Worm (Caenorhabditis elegans) whole organism, L2 larva: ENCODE data around the gene Y71H2AR.2.

Experiments
- C34F6.9 ChIP-seq: fragments of 150-350 bp; optimal IDR thresholded peaks from 2 replicates; lab custom pipeline; 2014; ENCODE audit warnings: missing biosample characterization, missing genetic modification characterization
- F13H6.1 ChIP-seq: sonication (generic microtip); optimal IDR thresholded peaks from 2 replicates; lab custom pipeline; 2016; ENCODE audit warnings: missing genetic modification characterization, missing compliant biosample characterization
- Y55F3AM.14 ChIP-seq: fragments of 200-800 bp; sonication (Bioruptor generic); optimal IDR thresholded peaks from 2 replicates; lab custom pipeline; 2018; ENCODE audit warnings: mild to moderate bottlenecking, missing genetic modification characterization, missing compliant biosample characterization
- ZK546.5 ChIP-seq: sonication (generic microtip); optimal IDR thresholded peaks from 2 replicates; lab custom pipeline; 2017; ENCODE audit warnings: missing biosample characterization, missing genetic modification characterization
- alr-1 ChIP-seq: fragments of 150-350 bp; optimal IDR thresholded peaks from 2 replicates; lab custom pipeline; 2014; ENCODE audit warnings: missing biosample characterization, missing genetic modification characterization
- aly-2 ChIP-seq: fragments of 150-350 bp; optimal IDR thresholded peaks from 2 replicates; lab custom pipeline; 2014; ENCODE audit warnings: missing biosample characterization, missing genetic modification characterization
- blmp-1 ChIP-seq: sonication (generic microtip); optimal IDR thresholded peaks from 2 replicates; lab custom pipeline; 2017; ENCODE audit warnings: missing genetic modification characterization, mild to moderate bottlenecking, missing compliant biosample characterization, antibody characterized with exemption, moderate library complexity; ENCODE audit not compliant: insufficient read depth
- ceh-16 ChIP-seq: fragments of 150-350 bp; optimal IDR thresholded peaks from 2 replicates; lab custom pipeline; 2014; ENCODE audit warnings: missing biosample characterization, missing genetic modification characterization
- ceh-82 ChIP-seq: fragments of 150-350 bp; optimal IDR thresholded peaks from 2 replicates; lab custom pipeline; 2014; ENCODE audit warnings: missing biosample characterization, missing genetic modification characterization
- crh-2 ChIP-seq: sonication (generic microtip); optimal IDR thresholded peaks from 2 replicates; lab custom pipeline; 2017; ENCODE audit warnings: missing biosample characterization, missing genetic modification characterization
- dmd-4 ChIP-seq: sonication (generic microtip); optimal IDR thresholded peaks from 2 replicates; lab custom pipeline; 2017; ENCODE audit warnings: missing biosample characterization, missing genetic modification characterization
- egl-27 ChIP-seq: sonication (generic microtip); optimal IDR thresholded peaks from 3 replicates; lab custom pipeline; 2017; ENCODE audit warnings: missing biosample characterization, missing genetic modification reagents, missing genetic modification characterization
- fos-1 ChIP-seq: fragments of 150-350 bp; optimal IDR thresholded peaks from 2 replicates; lab custom pipeline; 2014; ENCODE audit warnings: missing biosample characterization, missing genetic modification characterization
- lin-11 ChIP-seq: fragments of 150-350 bp; sonication (generic microtip); optimal IDR thresholded peaks from 2 replicates; lab custom pipeline; 2014; ENCODE audit warnings: missing biosample characterization, missing genetic modification characterization, inconsistent platforms, mixed read lengths
- lin-13 ChIP-seq: fragments of 150-350 bp; optimal IDR thresholded peaks from 2 replicates; lab custom pipeline; 2014; ENCODE audit warnings: missing biosample characterization, missing genetic modification reagents, missing genetic modification characterization
- mab-5 ChIP-seq: fragments of 150-350 bp; optimal IDR thresholded peaks from 2 replicates; lab custom pipeline; 2014; ENCODE audit warnings: missing biosample characterization, missing genetic modification characterization
- mbf-1 ChIP-seq: sonication (generic microtip); optimal IDR thresholded peaks from 2 replicates; lab custom pipeline; 2017; ENCODE audit warnings: missing biosample characterization, missing genetic modification characterization
- mdl-1 ChIP-seq, 2 experiments: fragments of 150-350 bp in 1 of 2; sonication (generic microtip) in 1 of 2; optimal IDR thresholded peaks; 2 replicates each; lab custom pipeline; 2017; ENCODE audit warnings: missing biosample characterization in 2 of 2, missing genetic modification characterization in 2 of 2
- nhr-10 ChIP-seq: sonication (generic microtip); optimal IDR thresholded peaks from 2 replicates; lab custom pipeline; 2017; ENCODE audit warnings: missing biosample characterization, missing genetic modification characterization
- nhr-11 ChIP-seq: fragments of 150-350 bp; optimal IDR thresholded peaks from 2 replicates; lab custom pipeline; 2014; ENCODE audit warnings: missing biosample characterization, missing genetic modification characterization
- nhr-12 ChIP-seq: fragments of 150-350 bp; optimal IDR thresholded peaks from 2 replicates; lab custom pipeline; 2014; ENCODE audit warnings: missing biosample characterization, missing genetic modification characterization
- nhr-129 ChIP-seq: fragments of 150-350 bp; optimal IDR thresholded peaks from 2 replicates; lab custom pipeline; 2014; ENCODE audit warnings: missing biosample characterization, missing genetic modification characterization
- nhr-21 ChIP-seq: fragments of 150-350 bp; optimal IDR thresholded peaks from 2 replicates; lab custom pipeline; 2014; ENCODE audit warnings: missing biosample characterization, missing genetic modification characterization
- nhr-23 ChIP-seq: fragments of 150-350 bp; optimal IDR thresholded peaks from 2 replicates; lab custom pipeline; 2014; ENCODE audit warnings: missing biosample characterization, missing genetic modification reagents, missing genetic modification characterization
- nhr-25 ChIP-seq: fragments of 150-350 bp; sonication (generic microtip); optimal IDR thresholded peaks from 3 replicates; lab custom pipeline; 2014; ENCODE audit warnings: missing biosample characterization, missing genetic modification characterization
- nhr-77 ChIP-seq: fragments of 150-350 bp; optimal IDR thresholded peaks from 2 replicates; lab custom pipeline; 2014; ENCODE audit warnings: missing biosample characterization, missing genetic modification characterization
- peb-1 ChIP-seq: fragments of 150-350 bp; optimal IDR thresholded peaks from 2 replicates; lab custom pipeline; 2014; ENCODE audit warnings: missing biosample characterization, missing genetic modification characterization
- sem-4 ChIP-seq: fragments of 150-350 bp; optimal IDR thresholded peaks from 2 replicates; lab custom pipeline; 2014; ENCODE audit warnings: missing biosample characterization, missing genetic modification reagents, missing genetic modification characterization
- sma-3 ChIP-seq: sonication (generic microtip); optimal IDR thresholded peaks from 2 replicates; lab custom pipeline; 2016; ENCODE audit warnings: missing genetic modification reagents, missing genetic modification characterization, missing compliant biosample characterization
- sma-9 ChIP-seq, 2 experiments: fragments of 150-350 bp in 1 of 2; sonication (generic microtip) in 1 of 2; optimal IDR thresholded peaks; 2 replicates each; lab custom pipeline; 2014 to 2016; ENCODE audit warnings: missing genetic modification characterization in 2 of 2, mild to moderate bottlenecking in 1 of 2, missing biosample characterization in 1 of 2, missing compliant biosample characterization in 1 of 2, missing genetic modification reagents in 1 of 2, moderate library complexity in 1 of 2
- snpc-4 ChIP-seq: fragments of 150-350 bp; optimal IDR thresholded peaks from 2 replicates; lab custom pipeline; 2014; ENCODE audit warnings: missing biosample characterization, missing genetic modification characterization
- unc-39 ChIP-seq: fragments of 150-350 bp; optimal IDR thresholded peaks from 2 replicates; lab custom pipeline; 2014; ENCODE audit warnings: missing biosample characterization, missing genetic modification characterization
- ztf-11 ChIP-seq: sonication (generic microtip); optimal IDR thresholded peaks from 2 replicates; lab custom pipeline; 2017; ENCODE audit warnings: missing biosample characterization, missing genetic modification characterization
- ztf-4 ChIP-seq: fragments of 150-350 bp; optimal IDR thresholded peaks from 2 replicates; lab custom pipeline; 2014; ENCODE audit warnings: missing biosample characterization, missing genetic modification characterization

Y71H2AR.2 gene

DNA sequence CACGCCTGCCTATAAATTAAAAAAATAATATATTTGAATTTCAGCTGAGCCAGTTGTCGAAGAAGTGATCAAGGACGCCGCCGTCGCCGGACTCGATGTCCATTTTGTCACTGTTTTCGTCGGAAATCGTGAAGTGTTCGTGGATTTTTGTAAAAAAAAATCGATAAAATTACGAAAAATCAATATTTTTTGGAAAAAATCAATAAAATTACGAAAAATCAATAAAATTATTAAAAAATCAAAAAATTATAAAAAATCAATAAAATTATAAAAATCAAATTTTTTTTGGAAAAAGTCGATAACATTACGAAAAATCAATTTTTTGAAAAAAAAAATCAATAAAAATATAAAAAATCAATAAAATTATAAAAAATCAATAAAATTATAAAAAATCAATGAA, 5.7 kb downstream of the Y71H2AR.2 start:
- TF ChIP-seq unc-39 (tag; lab: Kevin White, UChicago) (no peak), C34F6.9 (tag; lab: Kevin White, UChicago) (no peak), ZK546.5 (tag; lab: Kevin White, UChicago) (no peak), ceh-82 (tag; lab: Kevin White, UChicago) (no peak), blmp-1 (tag; lab: Kevin White, UChicago) (no peak), alr-1 (no peak), lin-13 (GFP tag; lab: Kevin White, UChicago) (no peak), nhr-129 (no peak)
- TF ChIP-seq, all 48 proteins: peak for 0

DNA sequence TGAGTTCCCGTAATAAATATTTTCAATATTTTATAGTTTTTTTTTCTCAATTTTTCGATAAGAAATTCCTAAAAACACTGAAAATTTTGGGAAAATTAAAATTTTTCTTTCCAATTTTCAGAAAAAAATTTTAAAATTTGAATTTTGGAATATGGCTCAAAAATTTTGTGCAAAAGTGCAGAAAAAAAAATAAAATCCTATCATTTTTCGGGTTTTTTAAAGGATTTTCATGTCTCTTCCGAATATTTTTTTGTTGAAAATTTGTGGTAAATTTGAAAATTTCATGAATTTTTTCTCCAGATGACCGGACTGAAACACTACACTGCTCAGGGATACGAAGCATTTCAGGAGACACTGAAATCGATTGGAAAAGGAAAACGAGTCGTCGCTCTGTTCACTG, 6.4 kb downstream of the Y71H2AR.2 start, which contains the start of gene txdc-17:
Gene txdc-17 (plus strand): TSS at position 301 of the 400 bp plus-strand sequence.
- TF ChIP-seq sma-9 (GFP tag; optimal IDR thresholded peaks at IDR 0.05; lab: Kevin White, UChicago): no peak
- TF ChIP-seq sma-9 (tag; optimal IDR thresholded peaks at IDR 0.05; lab: Kevin White, UChicago): no peak
- no peak for TF ChIP-seq ceh-16 (tag; lab: Kevin White, UChicago)
- TF ChIP-seq ceh-82 (tag; lab: Kevin White, UChicago): no peak
- TF ChIP-seq F13H6.1: no peak
- TF ChIP-seq nhr-11 (tag; lab: Kevin White, UChicago): no peak
- TF ChIP-seq mdl-1 (tag; optimal IDR thresholded peaks at IDR 0.05; lab: Kevin White, UChicago): no peak
- TF ChIP-seq nhr-10: no peak
- TF ChIP-seq nhr-21 (tag; lab: Kevin White, UChicago): no peak
- TF ChIP-seq nhr-77 (tag; lab: Kevin White, UChicago): no peak
- TF ChIP-seq snpc-4 (tag; lab: Kevin White, UChicago): no peak
- TF ChIP-seq mab-5 (tag; lab: Kevin White, UChicago): no peak
- no peak for TF ChIP-seq egl-27 (tag; lab: Kevin White, UChicago)

DNA sequence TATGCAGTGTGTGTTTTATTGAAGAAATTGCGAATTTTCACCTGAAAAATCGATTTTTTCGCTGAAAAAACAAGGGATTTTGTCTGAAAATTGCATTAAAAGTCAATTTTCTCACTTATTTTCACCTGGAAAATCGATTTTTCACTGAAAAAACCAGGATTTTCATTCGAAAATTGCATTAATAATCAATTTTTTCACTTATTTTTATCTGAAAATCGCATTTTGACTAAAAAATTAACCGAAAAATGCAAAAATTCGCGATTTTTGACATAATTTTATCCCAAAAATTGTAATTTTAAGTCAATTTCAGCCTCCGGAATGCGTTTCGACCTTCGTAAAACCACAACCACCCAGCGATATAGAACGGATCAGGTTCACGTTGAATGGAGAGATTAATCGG, 8.2 kb downstream of the Y71H2AR.2 start, which contains the start of gene Y71H2AM.29:
Gene Y71H2AM.29 (plus strand): TSS at position 301 of the 400 bp plus-strand sequence.
- TF ChIP-seq ceh-82 (tag; lab: Kevin White, UChicago): no peak
- no peak for TF ChIP-seq mbf-1 (tag; lab: Kevin White, UChicago)
- no peak for TF ChIP-seq fos-1 (tag; lab: Kevin White, UChicago)
- no peak for TF ChIP-seq lin-11 (tag; lab: Kevin White, UChicago)
- no peak for TF ChIP-seq egl-27 (tag; lab: Kevin White, UChicago)
- TF ChIP-seq aly-2 (tag; lab: Kevin White, UChicago): no peak
- TF ChIP-seq C34F6.9 (tag; lab: Kevin White, UChicago): no peak
- TF ChIP-seq dmd-4 (tag; lab: Kevin White, UChicago): no peak
- no peak for TF ChIP-seq Y55F3AM.14 (GFP tag; lab: Kevin White, UChicago)
- no peak for TF ChIP-seq mab-5 (tag; lab: Kevin White, UChicago)
- TF ChIP-seq nhr-10: no peak

DNA sequence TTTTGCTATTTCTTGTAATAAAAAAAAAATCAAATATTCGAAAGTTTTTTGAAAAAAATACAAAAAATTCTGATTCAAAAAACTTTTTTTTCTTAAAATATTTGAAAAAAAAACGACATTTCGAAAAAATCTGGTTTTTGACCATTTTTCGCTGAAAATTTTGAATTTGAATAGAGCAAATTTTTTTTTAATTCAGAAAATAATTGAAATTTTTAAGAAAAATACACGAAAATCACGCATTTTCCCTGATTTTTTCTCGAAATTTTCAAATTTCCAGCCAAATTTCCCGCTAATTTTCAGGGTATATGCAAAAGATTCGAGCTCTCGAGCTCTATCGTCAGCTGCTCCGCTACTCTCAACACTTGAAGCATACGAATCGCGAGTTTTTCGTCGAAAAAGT, 14.0 kb downstream of the Y71H2AR.2 start, which contains the start of gene Y71H2AM.1:
Gene Y71H2AM.1 (plus strand): TSS at position 301 of the 400 bp plus-strand sequence.
- TF ChIP-seq ztf-4 (tag; lab: Kevin White, UChicago): no peak
- no peak for TF ChIP-seq nhr-25 (tag; lab: Kevin White, UChicago)
- no peak for TF ChIP-seq peb-1 (tag; lab: Kevin White, UChicago)

DNA sequence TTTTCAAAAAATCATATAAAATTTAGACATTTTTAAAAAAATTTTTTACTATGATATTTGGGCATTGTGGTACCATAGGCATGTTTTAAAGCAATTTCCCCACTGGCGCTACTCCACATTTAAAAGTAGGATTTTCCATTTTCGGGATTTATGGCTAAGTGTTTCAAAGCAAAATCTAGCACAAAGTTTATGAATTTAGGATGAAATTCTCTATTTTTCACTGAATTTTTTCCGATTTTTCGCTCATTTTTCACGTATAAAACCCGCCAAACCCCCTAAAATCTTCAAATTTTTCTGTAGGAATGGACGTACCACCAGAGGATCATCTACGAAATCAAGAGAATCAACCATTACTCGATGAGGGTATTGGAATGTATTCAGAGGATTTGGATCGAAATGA, 21.7 kb downstream of the Y71H2AR.2 start, which contains the start of gene pipp-4P:
Gene pipp-4P (plus strand): TSS at position 301 of the 400 bp plus-strand sequence.
- TF ChIP-seq fos-1 (tag; lab: Kevin White, UChicago): no peak
- no peak for TF ChIP-seq snpc-4 (tag; lab: Kevin White, UChicago)
- no peak for TF ChIP-seq crh-2 (tag; lab: Kevin White, UChicago)
- no peak for TF ChIP-seq sem-4 (tag; lab: Kevin White, UChicago)
- no peak for TF ChIP-seq lin-11 (tag; lab: Kevin White, UChicago)
- TF ChIP-seq nhr-12 (tag; lab: Kevin White, UChicago): no peak
- no peak for TF ChIP-seq sma-3
- TF ChIP-seq peb-1 (tag; lab: Kevin White, UChicago): no peak
- TF ChIP-seq ztf-11 (tag; lab: Kevin White, UChicago): no peak
- TF ChIP-seq C34F6.9 (tag; lab: Kevin White, UChicago): no peak
- no peak for TF ChIP-seq mdl-1 (tag; optimal IDR thresholded peaks at IDR 0.05; lab: Kevin White, UChicago)
- TF ChIP-seq nhr-23 (tag; lab: Kevin White, UChicago): no peak
